Fruit fly (Drosophila melanogaster) whole organism, embryonic: Measurements from ENCODE around the gene Pez.

Experiments used
- ATbp ChIP-seq: fragments of 200-800 bp; sonication (Bioruptor generic); optimal IDR thresholded peaks from 2 replicates; lab custom pipeline; 2017; ENCODE audit warnings: missing biosample characterization, mild to moderate bottlenecking, missing genetic modification characterization, missing genetic modification reagents
- Antp ChIP-seq: fragments of 200-800 bp; sonication (Bioruptor generic); optimal IDR thresholded peaks from 3 replicates; lab custom pipeline; 2016; ENCODE audit warnings: missing biosample characterization, missing genetic modification characterization
- Atf6 ChIP-seq: fragments of 200-800 bp; sonication (Bioruptor generic); IDR thresholded peaks from 2 replicates; pipeline ENCODE4 v1.3.6; 2022; ENCODE audit warnings: missing biosample characterization, missing genetic modification characterization
- B-H1 ChIP-seq: fragments of 200-800 bp; sonication (Bioruptor generic); IDR thresholded peaks from 3 replicates; pipeline ENCODE4 v1.3.6; 2022; ENCODE audit warnings: missing biosample characterization, missing genetic modification characterization
- CG12155 ChIP-seq: fragments of 200-800 bp; sonication (Bioruptor generic); optimal IDR thresholded peaks from 3 replicates; lab custom pipeline; 2016; ENCODE audit warnings: missing biosample characterization, missing genetic modification characterization
- CG12391 ChIP-seq: fragments of 200-800 bp; sonication (Bioruptor generic); optimal IDR thresholded peaks from 3 replicates; lab custom pipeline; 2018; ENCODE audit warnings: missing biosample characterization, mild to moderate bottlenecking, missing genetic modification characterization, moderate library complexity
- CG12769 ChIP-seq: fragments of 200-800 bp; sonication (Bioruptor generic); optimal IDR thresholded peaks from 2 replicates; lab custom pipeline; 2019; ENCODE audit warnings: missing biosample characterization, mild to moderate bottlenecking, missing genetic modification characterization, moderate library complexity
- CG13123 ChIP-seq: fragments of 200-800 bp; sonication (Bioruptor generic); optimal IDR thresholded peaks from 2 replicates; lab custom pipeline; 2016; ENCODE audit warnings: missing biosample characterization, missing genetic modification characterization
- CG1529 ChIP-seq: fragments of 200-800 bp; sonication (Bioruptor generic); optimal IDR thresholded peaks from 3 replicates; lab custom pipeline; 2018; ENCODE audit warnings: missing biosample characterization, missing genetic modification characterization
- CG15696 ChIP-seq: fragments of 200-800 bp; sonication (Bioruptor generic); optimal IDR thresholded peaks from 2 replicates; lab custom pipeline; 2019; ENCODE audit warnings: missing biosample characterization, mild to moderate bottlenecking, missing genetic modification characterization, moderate library complexity
- CG1602 ChIP-seq: fragments of 200-800 bp; sonication (Bioruptor generic); optimal IDR thresholded peaks from 3 replicates; lab custom pipeline; 2016; ENCODE audit warnings: missing biosample characterization, missing genetic modification characterization
- CG16815 ChIP-seq: fragments of 200-800 bp; sonication (Bioruptor generic); optimal IDR thresholded peaks from 3 replicates; lab custom pipeline; 2017; ENCODE audit warnings: missing biosample characterization, mild to moderate bottlenecking, missing genetic modification characterization
- CG1832 ChIP-seq: fragments of 200-800 bp; sonication (Bioruptor generic); optimal IDR thresholded peaks from 2 replicates; lab custom pipeline; 2017; ENCODE audit warnings: missing biosample characterization, mild to moderate bottlenecking, missing genetic modification characterization, inconsistent platforms
- CG2199 ChIP-seq: fragments of 200-800 bp; sonication (Bioruptor generic); IDR thresholded peaks from 3 replicates; pipeline ENCODE4 v1.3.6; 2022; ENCODE audit warnings: missing biosample characterization, missing genetic modification characterization
- CG2202 ChIP-seq: fragments of 200-800 bp; sonication (Bioruptor generic); optimal IDR thresholded peaks from 2 replicates; lab custom pipeline; 2018; ENCODE audit warnings: missing biosample characterization, mild to moderate bottlenecking, missing genetic modification characterization
- CG2875 ChIP-seq: fragments of 200-800 bp; sonication (Bioruptor generic); optimal IDR thresholded peaks from 2 replicates; lab custom pipeline; 2017; ENCODE audit warnings: missing biosample characterization, mild to moderate bottlenecking, missing genetic modification characterization, missing genetic modification reagents
- CG3065 ChIP-seq: fragments of 200-800 bp; sonication (Bioruptor generic); optimal IDR thresholded peaks from 2 replicates; lab custom pipeline; 2016; ENCODE audit warnings: missing biosample characterization, missing genetic modification characterization
- CG4424 ChIP-seq: fragments of 200-800 bp; sonication (Bioruptor generic); optimal IDR thresholded peaks from 3 replicates; lab custom pipeline; 2016; ENCODE audit warnings: missing biosample characterization, missing genetic modification characterization
- CG4854 ChIP-seq: fragments of 200-800 bp; sonication (Bioruptor generic); optimal IDR thresholded peaks from 2 replicates; lab custom pipeline; 2016; ENCODE audit warnings: missing biosample characterization, missing genetic modification characterization, inconsistent platforms
- CG6854 ChIP-seq: fragments of 200-800 bp; sonication (Bioruptor generic); optimal IDR thresholded peaks from 3 replicates; lab custom pipeline; 2017; ENCODE audit warnings: missing biosample characterization, mild to moderate bottlenecking, missing genetic modification characterization
- CG7556 ChIP-seq: fragments of 200-800 bp; sonication (Bioruptor generic); optimal IDR thresholded peaks from 2 replicates; lab custom pipeline; 2017; ENCODE audit warnings: missing biosample characterization, mild to moderate bottlenecking, missing genetic modification characterization
- CG7987 ChIP-seq: fragments of 200-800 bp; sonication (Bioruptor generic); optimal IDR thresholded peaks from 2 replicates; lab custom pipeline; 2018; ENCODE audit warnings: missing biosample characterization, mild to moderate bottlenecking, missing genetic modification characterization, moderate library complexity
- CG9215 ChIP-seq: fragments of 200-800 bp; sonication (Bioruptor generic); IDR thresholded peaks from 2 replicates; pipeline ENCODE4 v1.3.6; 2022; ENCODE audit warnings: missing biosample characterization, missing genetic modification characterization
- CTCF ChIP-seq: fragments of 200-800 bp; sonication (Bioruptor generic); optimal IDR thresholded peaks from 2 replicates; lab custom pipeline; 2017; ENCODE audit warnings: missing biosample characterization, mild to moderate bottlenecking, missing genetic modification characterization, moderate library complexity
- Dp ChIP-seq: fragments of 200-800 bp; sonication (Bioruptor generic); optimal IDR thresholded peaks from 2 replicates; lab custom pipeline; 2018; ENCODE audit warnings: missing biosample characterization, mild to moderate bottlenecking, missing genetic modification characterization, moderate library complexity
- Fer3 ChIP-seq: fragments of 200-800 bp; sonication (Bioruptor generic); optimal IDR thresholded peaks from 2 replicates; lab custom pipeline; 2018; ENCODE audit warnings: missing biosample characterization, mild to moderate bottlenecking, missing genetic modification characterization, moderate library complexity
- Gsc ChIP-seq: fragments of 200-800 bp; sonication (Bioruptor generic); IDR thresholded peaks from 2 replicates; pipeline ENCODE4 v1.3.6; 2022; ENCODE audit warnings: missing biosample characterization, missing genetic modification characterization
- HmgZ ChIP-seq: fragments of 200-800 bp; sonication (Bioruptor generic); optimal IDR thresholded peaks from 2 replicates; lab custom pipeline; 2018; ENCODE audit warnings: missing biosample characterization, mild to moderate bottlenecking, missing genetic modification characterization
- Hmr ChIP-seq: fragments of 200-800 bp; sonication (Bioruptor generic); optimal IDR thresholded peaks from 3 replicates; lab custom pipeline; 2017; ENCODE audit warnings: mild to moderate bottlenecking, missing biosample characterization, missing genetic modification reagents, missing genetic modification characterization
- Hr39 ChIP-seq: fragments of >200 bp; optimal IDR thresholded peaks from 2 replicates; lab custom pipeline; 2017
- Kr ChIP-seq: fragments of 200-800 bp; sonication (Bioruptor generic); optimal IDR thresholded peaks from 2 replicates; lab custom pipeline; 2017; ENCODE audit warnings: missing biosample characterization, mild to moderate bottlenecking, missing genetic modification characterization
- Optix ChIP-seq: fragments of 200-800 bp; sonication (Bioruptor generic); IDR thresholded peaks from 3 replicates; pipeline ENCODE4 v1.3.6; 2022; ENCODE audit warnings: missing biosample characterization, missing genetic modification characterization
- Pdp1 ChIP-seq, 2 experiments: fragments of 200-800 bp; sonication (Bioruptor generic); optimal IDR thresholded peaks; 3 replicates each; lab custom pipeline; 2016; ENCODE audit warnings: missing biosample characterization in 2 of 2, missing genetic modification characterization in 2 of 2, mild to moderate bottlenecking in 1 of 2, moderate library complexity in 1 of 2
- Poxn ChIP-seq: fragments of 200-800 bp; sonication (Bioruptor generic); IDR thresholded peaks from 2 replicates; pipeline ENCODE4 v1.3.6; 2022; ENCODE audit warnings: missing biosample characterization, missing genetic modification characterization
- Side ChIP-seq: fragments of 200-800 bp; sonication (Bioruptor generic); optimal IDR thresholded peaks from 2 replicates; lab custom pipeline; 2016; ENCODE audit warnings: missing biosample characterization, missing genetic modification characterization
- YL-1 ChIP-seq: fragments of 200-800 bp; sonication (Bioruptor generic); optimal IDR thresholded peaks from 3 replicates; lab custom pipeline; 2017; ENCODE audit warnings: missing biosample characterization, mild to moderate bottlenecking, missing genetic modification characterization
- bigmax ChIP-seq: fragments of 200-800 bp; sonication (Bioruptor generic); optimal IDR thresholded peaks from 2 replicates; lab custom pipeline; 2018; ENCODE audit warnings: missing biosample characterization, mild to moderate bottlenecking, missing genetic modification characterization
- crp ChIP-seq, 2 experiments: fragments of 200-800 bp; sonication (Bioruptor generic); optimal IDR thresholded peaks; 2 replicates in 1 of 2; 3 replicates in 1 of 2; lab custom pipeline; 2017; ENCODE audit warnings: missing biosample characterization in 2 of 2, missing genetic modification characterization in 2 of 2, mild to moderate bottlenecking in 1 of 2, moderate library complexity in 1 of 2
- danr ChIP-seq: fragments of 200-800 bp; sonication (Bioruptor generic); IDR thresholded peaks from 2 replicates; pipeline ENCODE4 v1.3.6; 2022; ENCODE audit warnings: missing biosample characterization, missing genetic modification characterization
- dmrt11E ChIP-seq: fragments of 200-800 bp; sonication (Bioruptor generic); optimal IDR thresholded peaks from 3 replicates; lab custom pipeline; 2018; ENCODE audit warnings: missing biosample characterization, mild to moderate bottlenecking, missing genetic modification characterization, moderate library complexity
- gcm ChIP-seq: fragments of 200-800 bp; sonication (Bioruptor generic); optimal IDR thresholded peaks from 2 replicates; lab custom pipeline; 2019; ENCODE audit warnings: missing biosample characterization, mild to moderate bottlenecking, missing genetic modification characterization, moderate library complexity
- kah ChIP-seq: fragments of 200-800 bp; sonication (Bioruptor generic); optimal IDR thresholded peaks from 2 replicates; lab custom pipeline; 2018; ENCODE audit warnings: missing biosample characterization, mild to moderate bottlenecking, missing genetic modification characterization
- pfk ChIP-seq: fragments of 200-800 bp; sonication (Bioruptor generic); optimal IDR thresholded peaks from 2 replicates; lab custom pipeline; 2018; ENCODE audit warnings: missing biosample characterization, mild to moderate bottlenecking, missing genetic modification characterization, moderate library complexity
- sd ChIP-seq: fragments of 200-800 bp; sonication (Bioruptor generic); optimal IDR thresholded peaks from 3 replicates; lab custom pipeline; 2018; ENCODE audit warnings: missing biosample characterization, mild to moderate bottlenecking, missing genetic modification characterization, moderate library complexity
- sqz ChIP-seq: fragments of 200-800 bp; sonication (Bioruptor generic); optimal IDR thresholded peaks from 3 replicates; lab custom pipeline; 2018; ENCODE audit warnings: missing biosample characterization, mild to moderate bottlenecking, missing genetic modification characterization
- tio ChIP-seq: fragments of 200-800 bp; sonication (Bioruptor generic); optimal IDR thresholded peaks from 2 replicates; lab custom pipeline; 2017; ENCODE audit warnings: missing biosample characterization, missing genetic modification characterization, inconsistent platforms
- usp ChIP-seq: fragments of >200 bp; optimal IDR thresholded peaks from 2 replicates; lab custom pipeline; 2017; ENCODE audit warnings: missing biosample characterization, missing genetic modification characterization
- vnd ChIP-seq: fragments of 200-800 bp; sonication (Bioruptor generic); IDR thresholded peaks from 3 replicates; pipeline ENCODE4 v1.3.6; 2022; ENCODE audit warnings: missing biosample characterization, missing genetic modification characterization; ENCODE audit not compliant: partially characterized antibody
- vvl ChIP-seq: fragments of 200-800 bp; sonication (Bioruptor generic); IDR thresholded peaks from 2 replicates; pipeline ENCODE4 v1.3.6; 2022; ENCODE audit warnings: missing biosample characterization, missing genetic modification characterization
- wdn ChIP-seq: fragments of 200-800 bp; sonication (Bioruptor generic); IDR thresholded peaks from 2 replicates; pipeline ENCODE4 v1.3.6; 2022; ENCODE audit warnings: missing biosample characterization, missing genetic modification characterization

Pez gene

dm6 chr2L:6350984-6351808, 12.7 kb upstream of the Pez start, which contains the start of gene CG9498 (continued):
- TF ChIP-seq CG7987 (GFP tag; lab: Kevin White, UChicago) (no peak), Antp (GFP tag; lab: Kevin White, UChicago) (no peak), Kr (no peak), CG16815 (peak; percentile 55), pfk (GFP tag; lab: Kevin White, UChicago) (no peak), CG1832 (no peak), ATbp (GFP tag; lab: Kevin White, UChicago) (peak; percentile 70), Gsc (GFP tag; lab: Robert Waterston, UW) (no peak), CG3065 (GFP tag; lab: Kevin White, UChicago) (no peak), CG12769 (tag; lab: Kevin White, UChicago) (no peak), gcm (GFP tag; lab: Kevin White, UChicago) (peak; percentile 78), CG6854 (GFP tag; lab: Kevin White, UChicago) (peak; percentile 91), Fer3 (tag; lab: Kevin White, UChicago) (peak; percentile 92), tio (GFP tag; lab: Kevin White, UChicago) (peak; percentile 70), CG1529 (GFP tag; lab: Kevin White, UChicago) (peak; percentile 7), CG12391 (tag; lab: Kevin White, UChicago) (peak; percentile 86), Dp (GFP tag; lab: Kevin White, UChicago) (no peak), usp (GFP tag; lab: Kevin White, UChicago) (no peak), CG15696 (tag; lab: Kevin White, UChicago) (peak; percentile 57), CG4424 (GFP tag; lab: Kevin White, UChicago) (peak; percentile 74), B-H1 (GFP tag; lab: Robert Waterston, UW) (peak; percentile 75), Pdp1 (GFP tag; optimal IDR thresholded peaks at IDR 0.05; lab: Kevin White, UChicago) (peak in 1 of 2 experiments; percentile 44), HmgZ (tag; lab: Kevin White, UChicago) (peak; percentile 48), CG13123 (GFP tag; lab: Kevin White, UChicago) (no peak), Side (no peak), vvl (peak; percentile 57), CTCF (GFP tag; lab: Kevin White, UChicago) (peak; percentile 27), CG9215 (GFP tag; lab: Robert Waterston, UW) (peak; percentile 86), bigmax (no peak), CG2875 (GFP tag; lab: Kevin White, UChicago) (peak; percentile 39), CG7556 (GFP tag; lab: Kevin White, UChicago) (peak; percentile 90), sd (tag; lab: Kevin White, UChicago) (peak; percentile 35), CG1602 (GFP tag; lab: Kevin White, UChicago) (peak; percentile 56), YL-1 (GFP tag; lab: Kevin White, UChicago) (peak; percentile 18), Poxn (peak; percentile 75; the same call in 1 of the 2 replicates), Hr39 (lab: Kevin White, UChicago) (no peak), crp (GFP tag; optimal IDR thresholded peaks at IDR 0.05; lab: Kevin White, UChicago) (no peak), kah (GFP tag; lab: Kevin White, UChicago) (peak; percentile 57), sqz (GFP tag; lab: Kevin White, UChicago) (peak; percentile 52), CG2202 (tag; lab: Kevin White, UChicago) (no peak), dmrt11E (tag; lab: Kevin White, UChicago) (no peak), Optix (GFP tag; lab: Robert Waterston, UW) (no peak), Hmr (GFP tag; lab: Kevin White, UChicago) (peak; percentile 97), CG2199 (GFP tag; lab: Robert Waterston, UW) (no peak), CG12155 (GFP tag; lab: Kevin White, UChicago) (peak; percentile 66), vnd (GFP tag; lab: Robert Waterston, UW) (no peak), wdn (GFP tag; lab: Robert Waterston, UW) (peak; percentile 78), Atf6 (GFP tag; lab: Robert Waterston, UW) (peak; percentile 79), danr (GFP tag; lab: Robert Waterston, UW) (peak; percentile 90), CG4854 (GFP tag; lab: Kevin White, UChicago) (no peak)
